Worm (Caenorhabditis elegans): ENCODE measurements around the gene C05C10.2.
A peak's percentile ranks its signal among the peaks of the same experiment; 100 is the strongest.

The C05C10.2 gene

DNA sequence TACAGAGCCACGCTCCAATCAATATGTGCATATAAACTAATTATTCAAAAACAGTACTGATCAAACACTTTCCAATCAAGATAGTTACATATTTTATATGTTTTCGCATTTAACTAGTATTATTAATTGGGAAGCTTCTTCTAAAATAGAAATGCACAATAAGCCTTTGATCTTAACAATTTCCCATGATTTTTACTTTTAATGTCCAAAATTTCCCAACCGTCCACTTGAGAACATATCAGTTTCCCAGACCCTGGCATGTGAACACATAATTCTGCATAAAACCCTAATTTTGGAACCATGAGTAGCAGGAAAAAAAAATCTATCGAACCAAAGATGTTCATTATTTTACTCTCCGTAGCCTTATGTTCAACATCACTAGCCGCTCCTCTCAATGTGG is 54.4 kb downstream of the C05C10.2 start, which contains the start of gene R53.8:
Gene R53.8, plus strand, starts transcription at position 301 of the 400 bp plus-strand sequence.
- no peak for TF ChIP-seq unc-62 (GFP tag; optimal IDR thresholded peaks at IDR 0.05)
- TF ChIP-seq die-1 (tag; optimal IDR thresholded peaks at IDR 0.05) = no peak
- TF ChIP-seq repo-1 (tag; optimal IDR thresholded peaks at IDR 0.05) = no peak
- no peak for TF ChIP-seq cebp-2 (GFP tag; IDR thresholded peaks at IDR 0.05)
- no peak for TF ChIP-seq rcor-1 (GFP tag; IDR thresholded peaks at IDR 0.05)
- no peak for TF ChIP-seq unc-130 (GFP tag; optimal IDR thresholded peaks at IDR 0.05)
- TF ChIP-seq egl-44 (GFP tag; IDR thresholded peaks at IDR 0.05) = no peak
- TF ChIP-seq sdz-38 (tag; optimal IDR thresholded peaks at IDR 0.05) = no peak
- TF ChIP-seq bed-2 (GFP tag; IDR thresholded peaks at IDR 0.05) = no peak
- TF ChIP-seq Y56A3A.18 (GFP tag; IDR thresholded peaks at IDR 0.05) = no peak
- TF ChIP-seq B0019.2 (GFP tag; conservative IDR thresholded peaks at IDR 0.05) = no peak
- no peak for TF ChIP-seq akir-1 (GFP tag; optimal IDR thresholded peaks at IDR 0.05)
- TF ChIP-seq B0261.1 (tag; optimal IDR thresholded peaks at IDR 0.05) = no peak
- TF ChIP-seq pbrm-1 (GFP tag; IDR thresholded peaks at IDR 0.05) = no peak
- no peak for TF ChIP-seq ZK185.1 (tag; optimal IDR thresholded peaks at IDR 0.05; ENCODE audit: poor library complexity, severe bottlenecking)
- no peak for TF ChIP-seq sptf-2 (GFP tag; optimal IDR thresholded peaks at IDR 0.05)
- TF ChIP-seq F37B4.10 (GFP tag; IDR thresholded peaks at IDR 0.05) = no peak

- TF ChIP-seq efl-1 (GFP tag; optimal IDR thresholded peaks at IDR 0.05) = peak; percentile 80
- TF ChIP-seq ccch-3 (GFP tag; optimal IDR thresholded peaks at IDR 0.05) = no peak
- peak; percentile 70 for TF ChIP-seq madf-6 (GFP tag; IDR thresholded peaks at IDR 0.05)
Observed at ce11 chrII:9980077-9980631, 58.1 kb downstream of the C05C10.2 start, which contains the start of gene ZK892.6. ZK892.6 (minus strand) TSS chrII:9980127.
